Fruit fly (Drosophila melanogaster) whole organism, embryonic: ENCODE results near the gene cl.

ENCODE experiments used
- Blimp-1 ChIP-seq: fragments of 200-800 bp; sonication (Bioruptor generic); optimal IDR thresholded peaks from 3 replicates; lab custom pipeline; 2018; ENCODE audit warnings: missing biosample characterization, missing genetic modification characterization, mild to moderate bottlenecking, moderate library complexity, missing genetic modification reagents
- CG10267 ChIP-seq: fragments of 200-800 bp; sonication (Bioruptor generic); optimal IDR thresholded peaks from 2 replicates; lab custom pipeline; 2018; ENCODE audit warnings: missing biosample characterization, mild to moderate bottlenecking, missing genetic modification characterization, moderate library complexity
- CG10959 ChIP-seq: fragments of 200-800 bp; sonication (Bioruptor generic); IDR thresholded peaks from 2 replicates; pipeline ENCODE4 v1.3.6; 2022; ENCODE audit warnings: missing biosample characterization, missing genetic modification characterization
- CG10979 ChIP-seq: fragments of 200-800 bp; sonication (Bioruptor generic); optimal IDR thresholded peaks from 2 replicates; lab custom pipeline; 2018; ENCODE audit warnings: missing biosample characterization, mild to moderate bottlenecking, missing genetic modification characterization, moderate library complexity
- CG11504 ChIP-seq: fragments of 200-800 bp; sonication (Bioruptor generic); optimal IDR thresholded peaks from 3 replicates; lab custom pipeline; 2019; ENCODE audit warnings: missing biosample characterization, mild to moderate bottlenecking, missing genetic modification characterization, moderate library complexity
- CG12942 ChIP-seq: fragments of 200-800 bp; sonication (Bioruptor generic); optimal IDR thresholded peaks from 3 replicates; lab custom pipeline; 2016; ENCODE audit warnings: missing biosample characterization, missing genetic modification characterization
- CG13296 ChIP-seq: fragments of 200-800 bp; sonication (Bioruptor generic); optimal IDR thresholded peaks from 3 replicates; lab custom pipeline; 2018; ENCODE audit warnings: missing biosample characterization, mild to moderate bottlenecking, missing genetic modification characterization
- CG14710 ChIP-seq: fragments of 200-800 bp; sonication (Bioruptor generic); optimal IDR thresholded peaks from 3 replicates; lab custom pipeline; 2019; ENCODE audit warnings: missing biosample characterization, mild to moderate bottlenecking, missing genetic modification characterization, moderate library complexity
- CG15696 ChIP-seq: fragments of 200-800 bp; sonication (Bioruptor generic); optimal IDR thresholded peaks from 2 replicates; lab custom pipeline; 2019; ENCODE audit warnings: missing biosample characterization, mild to moderate bottlenecking, missing genetic modification characterization, moderate library complexity
- CG17328 ChIP-seq: fragments of 200-800 bp; sonication (Bioruptor generic); IDR thresholded peaks from 2 replicates; pipeline ENCODE4 v1.3.6; 2022; ENCODE audit warnings: missing biosample characterization, missing genetic modification characterization
- CG2678 ChIP-seq: fragments of 200-800 bp; sonication (Bioruptor generic); optimal IDR thresholded peaks from 3 replicates; lab custom pipeline; 2019; ENCODE audit warnings: missing biosample characterization, mild to moderate bottlenecking, missing genetic modification characterization, moderate library complexity
- CG2712 ChIP-seq: fragments of 200-800 bp; optimal IDR thresholded peaks from 3 replicates; lab custom pipeline; 2019; ENCODE audit warnings: missing biosample characterization, mild to moderate bottlenecking, missing genetic modification characterization, moderate library complexity
- CG31441 ChIP-seq: fragments of 200-800 bp; sonication (Bioruptor generic); IDR thresholded peaks from 2 replicates; pipeline ENCODE4 v1.3.6; 2022; ENCODE audit warnings: missing biosample characterization, missing genetic modification characterization
- CG4404 ChIP-seq: fragments of 200-800 bp; sonication (Bioruptor generic); IDR thresholded peaks from 2 replicates; pipeline ENCODE4 v1.3.6; 2022; ENCODE audit warnings: missing biosample characterization, missing genetic modification characterization
- CG4854 ChIP-seq: fragments of 200-800 bp; sonication (Bioruptor generic); optimal IDR thresholded peaks from 2 replicates; lab custom pipeline; 2016; ENCODE audit warnings: missing biosample characterization, missing genetic modification characterization, inconsistent platforms
- CG6689 ChIP-seq: fragments of 200-800 bp; sonication (Bioruptor generic); IDR thresholded peaks from 2 replicates; pipeline ENCODE4 v1.3.6; 2022; ENCODE audit warnings: missing biosample characterization, missing genetic modification characterization
- CG8765 ChIP-seq: fragments of 200-800 bp; sonication (Bioruptor generic); IDR thresholded peaks from 2 replicates; pipeline ENCODE4 v1.3.6; 2022; ENCODE audit warnings: missing biosample characterization, missing genetic modification characterization
- CG9727 ChIP-seq: fragments of 200-800 bp; sonication (Bioruptor generic); optimal IDR thresholded peaks from 3 replicates; lab custom pipeline; 2017; ENCODE audit warnings: missing biosample characterization, mild to moderate bottlenecking, missing genetic modification characterization
- CHES-1-like ChIP-seq: fragments of 200-800 bp; sonication (Bioruptor generic); optimal IDR thresholded peaks from 2 replicates; lab custom pipeline; 2016; ENCODE audit warnings: missing biosample characterization, missing genetic modification characterization
- Ets65A ChIP-seq: fragments of 200-800 bp; sonication (Bioruptor generic); peaks from one replicate; lab custom pipeline; 2016; ENCODE audit warnings: missing biosample characterization, missing genetic modification characterization
- HmgD ChIP-seq: fragments of 200-800 bp; sonication (Bioruptor generic); optimal IDR thresholded peaks from 3 replicates; lab custom pipeline; 2016; ENCODE audit warnings: missing biosample characterization, missing genetic modification characterization
- Med ChIP-seq: fragments of 200-800 bp; sonication (Bioruptor generic); peaks from one replicate; lab custom pipeline; 2016; ENCODE audit warnings: missing biosample characterization, missing genetic modification characterization, mild to moderate bottlenecking, inconsistent platforms, moderate library complexity
- NC2α ChIP-seq: fragments of 200-800 bp; sonication (Bioruptor generic); optimal IDR thresholded peaks from 2 replicates; lab custom pipeline; 2016; ENCODE audit warnings: missing biosample characterization, missing genetic modification characterization
- NC2β ChIP-seq: fragments of 200-800 bp; sonication (Bioruptor generic); optimal IDR thresholded peaks from 2 replicates; lab custom pipeline; 2016; ENCODE audit warnings: missing biosample characterization, missing genetic modification characterization
- Nf-YA ChIP-seq: fragments of 200-800 bp; sonication (Bioruptor generic); IDR thresholded peaks from 2 replicates; pipeline ENCODE4 v1.3.6; 2022; ENCODE audit warnings: missing biosample characterization, missing genetic modification characterization
- Optix ChIP-seq: fragments of 200-800 bp; sonication (Bioruptor generic); IDR thresholded peaks from 3 replicates; pipeline ENCODE4 v1.3.6; 2022; ENCODE audit warnings: missing biosample characterization, missing genetic modification characterization
- Xrp1 ChIP-seq: fragments of 200-800 bp; sonication (Bioruptor generic); IDR thresholded peaks from 2 replicates; pipeline ENCODE4 v1.3.6; 2022; ENCODE audit warnings: missing biosample characterization, missing genetic modification characterization
- ac ChIP-seq: fragments of 200-800 bp; sonication (Bioruptor generic); optimal IDR thresholded peaks from 3 replicates; lab custom pipeline; 2017; ENCODE audit warnings: missing biosample characterization, mild to moderate bottlenecking, missing genetic modification characterization
- ase ChIP-seq: fragments of 200-800 bp; sonication (Bioruptor generic); IDR thresholded peaks from 3 replicates; pipeline ENCODE4 v1.3.6; 2022; ENCODE audit warnings: missing biosample characterization, missing genetic modification characterization
- bsh ChIP-seq, 2 experiments: fragments of 200-800 bp; sonication (Bioruptor generic); optimal IDR thresholded peaks; 2 replicates each; lab custom pipeline; 2017 to 2018; ENCODE audit warnings: mild to moderate bottlenecking in 2 of 2, missing biosample characterization in 2 of 2, missing genetic modification characterization in 2 of 2, moderate library complexity in 1 of 2
- btn ChIP-seq: fragments of 200-800 bp; sonication (Bioruptor generic); optimal IDR thresholded peaks from 2 replicates; lab custom pipeline; 2016; ENCODE audit warnings: missing biosample characterization, missing genetic modification characterization
- dan ChIP-seq: fragments of 200-800 bp; sonication (Bioruptor generic); IDR thresholded peaks from 2 replicates; pipeline ENCODE4 v1.3.6; 2022; ENCODE audit warnings: missing biosample characterization, missing genetic modification characterization
- dmrt11E ChIP-seq: fragments of 200-800 bp; sonication (Bioruptor generic); optimal IDR thresholded peaks from 3 replicates; lab custom pipeline; 2018; ENCODE audit warnings: missing biosample characterization, mild to moderate bottlenecking, missing genetic modification characterization, moderate library complexity
- dysf ChIP-seq: fragments of 200-800 bp; sonication (Bioruptor generic); IDR thresholded peaks from 3 replicates; pipeline ENCODE4 v1.3.6; 2022; ENCODE audit warnings: missing biosample characterization, missing genetic modification characterization
- fd3F ChIP-seq: fragments of 200-800 bp; sonication (Bioruptor generic); optimal IDR thresholded peaks from 2 replicates; lab custom pipeline; 2018; ENCODE audit warnings: missing biosample characterization, mild to moderate bottlenecking, missing genetic modification characterization, moderate library complexity
- gem ChIP-seq: fragments of 200-800 bp; sonication (Bioruptor generic); optimal IDR thresholded peaks from 2 replicates; lab custom pipeline; 2019; ENCODE audit warnings: missing biosample characterization, mild to moderate bottlenecking, missing genetic modification characterization, moderate library complexity
- lola ChIP-seq, 3 experiments: fragments of >200 bp in 2 of 3; fragments of 200-800 bp in 1 of 3; sonication (Bioruptor generic) in 1 of 3; optimal IDR thresholded peaks; 2 replicates each; lab custom pipeline; 2017 to 2019; ENCODE audit warnings: missing biosample characterization in 3 of 3, missing genetic modification characterization in 3 of 3, mild to moderate bottlenecking in 1 of 3, moderate library complexity in 1 of 3
- nom ChIP-seq: fragments of 200-800 bp; sonication (Bioruptor generic); optimal IDR thresholded peaks from 2 replicates; lab custom pipeline; 2017; ENCODE audit warnings: missing biosample characterization, missing genetic modification characterization, mild to moderate bottlenecking, moderate library complexity, missing genetic modification reagents
- phol ChIP-seq: fragments of 200-800 bp; sonication (Bioruptor generic); optimal IDR thresholded peaks from 3 replicates; lab custom pipeline; 2018; ENCODE audit warnings: missing biosample characterization, mild to moderate bottlenecking, missing genetic modification characterization, moderate library complexity
- prd ChIP-seq, 3 experiments: fragments of >200 bp in 2 of 3; fragments of 200-800 bp in 1 of 3; sonication (Bioruptor generic) in 1 of 3; optimal IDR thresholded peaks in 2 of 3; IDR thresholded peaks in 1 of 3; 2 replicates in 2 of 3; 3 replicates in 1 of 3; pipeline versions ENCODE4 v1.3.6 to Lab custom; 2017 to 2022; ENCODE audit warnings: missing biosample characterization in 1 of 3, missing genetic modification characterization in 1 of 3
- sens ChIP-seq: fragments of 200-800 bp; sonication (Bioruptor generic); peaks from one replicate; lab custom pipeline; 2016; ENCODE audit warnings: missing biosample characterization, missing genetic modification characterization
- sens-2 ChIP-seq: fragments of 200-800 bp; sonication (Bioruptor generic); IDR thresholded peaks from 2 replicates; pipeline ENCODE4 v1.3.6; 2022; ENCODE audit warnings: missing biosample characterization, missing genetic modification characterization
- stc ChIP-seq: fragments of 200-800 bp; sonication (Bioruptor generic); IDR thresholded peaks from 2 replicates; pipeline ENCODE4 v1.3.6; 2022; ENCODE audit warnings: missing biosample characterization, missing genetic modification characterization
- vvl ChIP-seq: fragments of 200-800 bp; sonication (Bioruptor generic); IDR thresholded peaks from 2 replicates; pipeline ENCODE4 v1.3.6; 2022; ENCODE audit warnings: missing biosample characterization, missing genetic modification characterization
- z ChIP-seq: fragments of 200-800 bp; sonication (Bioruptor generic); IDR thresholded peaks from 3 replicates; pipeline ENCODE4 v1.3.6; 2022; ENCODE audit warnings: missing biosample characterization, missing genetic modification characterization
- zf30C ChIP-seq: fragments of 200-800 bp; sonication (Bioruptor generic); optimal IDR thresholded peaks from 3 replicates; lab custom pipeline; 2018; ENCODE audit warnings: missing biosample characterization, mild to moderate bottlenecking, missing genetic modification characterization
- zfh1 ChIP-seq: fragments of 200-800 bp; sonication (Bioruptor generic); IDR thresholded peaks from 3 replicates; pipeline ENCODE4 v1.3.6; 2022; ENCODE audit warnings: missing biosample characterization, missing genetic modification characterization

The cl gene

dm6 chr2L:5479128-5479527 lies 40.8 kb upstream of the cl start (continued):
- TF ChIP-seq dmrt11E = peak; percentile 33
- TF ChIP-seq CG15696 (tag; lab: Kevin White, UChicago) = peak; percentile 19
- peak; percentile 19 for TF ChIP-seq Blimp-1 (GFP tag; lab: Kevin White, UChicago)
- peak; percentile 25 for TF ChIP-seq CG11504 (tag; lab: Kevin White, UChicago)
- peak; percentile 27 for TF ChIP-seq phol (tag; lab: Kevin White, UChicago)
- TF ChIP-seq CG13296 = no peak
- peak; percentile 29 for TF ChIP-seq CG9727 (GFP tag; lab: Kevin White, UChicago)
- peak; percentile 27 for TF ChIP-seq CG2712 (tag; lab: Kevin White, UChicago)
- TF ChIP-seq CG10267 (tag; lab: Kevin White, UChicago) = peak; percentile 3
- TF ChIP-seq z = no peak
- peak; percentile 32 for TF ChIP-seq CG10979 (tag; lab: Kevin White, UChicago)
- peak; percentile 9 for TF ChIP-seq CG2678 (tag; lab: Kevin White, UChicago)
- TF ChIP-seq Nf-YA (GFP tag; lab: Robert Waterston, UW) = no peak
- TF ChIP-seq zf30C (GFP tag; lab: Kevin White, UChicago) = no peak

DNA sequence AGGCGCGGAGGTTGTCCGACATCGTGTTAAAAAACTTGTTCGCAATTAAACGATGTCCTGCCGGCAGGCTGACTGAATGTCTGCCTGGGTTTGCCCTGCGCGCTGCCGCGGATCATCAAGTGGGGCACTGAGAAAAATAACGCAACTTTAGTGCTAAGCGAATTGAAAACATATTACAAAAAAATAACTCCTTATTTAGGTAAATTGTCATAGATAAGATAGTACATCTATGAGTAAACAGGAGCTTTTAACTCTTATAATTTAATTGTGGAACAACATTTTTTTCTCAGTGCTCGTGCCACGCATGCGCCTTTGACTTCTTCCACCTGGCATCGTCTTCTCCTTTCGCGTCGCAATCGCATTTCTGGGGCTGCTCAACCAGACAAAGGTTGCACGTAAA lies 40.0 kb upstream of the cl start:
- TF ChIP-seq dmrt11E = peak; percentile 58
- peak in 1 of 2 experiments; percentile 1 for TF ChIP-seq bsh (GFP tag; optimal IDR thresholded peaks at IDR 0.05; lab: Kevin White, UChicago)
- peak; percentile 49; the same call in 1 of the 2 replicates for TF ChIP-seq CG17328 (GFP tag; lab: Robert Waterston, UW)
- no peak for TF ChIP-seq CG31441 (GFP tag; lab: Robert Waterston, UW)
- TF ChIP-seq CG2712 (tag; lab: Kevin White, UChicago) = peak; percentile 20
- 0 out of 2 replicates have a peak, but pooled peaks have one; percentile 11 for TF ChIP-seq vvl
- no peak for TF ChIP-seq CG4854 (GFP tag; lab: Kevin White, UChicago)
- 0 out of 2 replicates have a peak, but pooled peaks have one; percentile 30 for TF ChIP-seq CG4404
- peak; percentile 13 for TF ChIP-seq CG10267 (tag; lab: Kevin White, UChicago)
- TF ChIP-seq Xrp1 (GFP tag; lab: Robert Waterston, UW) = peak; percentile 68; the same call in 1 of the 2 replicates
- peak; percentile 45 for TF ChIP-seq CG9727 (GFP tag; lab: Kevin White, UChicago)
- peak in 1 of 3 experiments; percentile 36 for TF ChIP-seq lola (GFP tag; optimal IDR thresholded peaks at IDR 0.05; lab: Kevin White, UChicago)
- TF ChIP-seq ase (GFP tag; lab: Robert Waterston, UW) = peak; percentile 28; the same call in 1 of the 3 replicates
- peak; percentile 30 for TF ChIP-seq CG10979 (tag; lab: Kevin White, UChicago)
- TF ChIP-seq dan (GFP tag; lab: Robert Waterston, UW) = 0 out of 2 replicates have a peak, but pooled peaks have one; percentile 20
- no peak for TF ChIP-seq btn (GFP tag; lab: Kevin White, UChicago)
- peak; percentile 28 for TF ChIP-seq gem (tag; lab: Kevin White, UChicago)
- TF ChIP-seq CG14710 = peak; percentile 10
- TF ChIP-seq CG8765 (GFP tag; lab: Robert Waterston, UW) = peak; percentile 38; the same call in 1 of the 2 replicates
- no peak for TF ChIP-seq dysf (GFP tag; lab: Robert Waterston, UW)
- 0 out of 2 replicates have a peak, but pooled peaks have one; percentile 11 for TF ChIP-seq stc
- peak; percentile 56 for TF ChIP-seq sens (GFP tag; lab: Kevin White, UChicago)
- peak; percentile 4 for TF ChIP-seq phol (tag; lab: Kevin White, UChicago)
- no peak for TF ChIP-seq prd (optimal IDR thresholded peaks at IDR 0.05; lab: Kevin White, UChicago)
- peak; percentile 43; the same call in 2 of the 3 replicates for TF ChIP-seq prd (GFP tag; IDR thresholded peaks at IDR 0.05; lab: Robert Waterston, UW)
- TF ChIP-seq Optix (GFP tag; lab: Robert Waterston, UW) = no peak
- TF ChIP-seq NC2β = no peak
- TF ChIP-seq CG12942 = no peak
- TF ChIP-seq HmgD = no peak
- peak; percentile 78 for TF ChIP-seq nom (GFP tag; lab: Kevin White, UChicago)
- TF ChIP-seq NC2α (GFP tag; lab: Kevin White, UChicago) = no peak
- TF ChIP-seq ac (GFP tag; lab: Kevin White, UChicago) = peak; percentile 27
- TF ChIP-seq CHES-1-like (GFP tag; lab: Kevin White, UChicago) = no peak
- peak; percentile 64 for TF ChIP-seq CG10959 (GFP tag; lab: Robert Waterston, UW)
- TF ChIP-seq CG15696 (tag; lab: Kevin White, UChicago) = peak; percentile 35
- TF ChIP-seq fd3F = no peak
- TF ChIP-seq Med = peak; percentile 11
- TF ChIP-seq zfh1 = 0 out of 3 replicates have a peak, but pooled peaks have one; percentile 34
- TF ChIP-seq CG6689 = 0 out of 2 replicates have a peak, but pooled peaks have one; percentile 20
- TF ChIP-seq Ets65A = peak; percentile 94
- 0 out of 2 replicates have a peak, but pooled peaks have one; percentile 41 for TF ChIP-seq sens-2 (GFP tag; lab: Robert Waterston, UW)
